Fruit fly (Drosophila melanogaster) whole organism, pupa: ENCODE data around the gene CG10324.

ENCODE experiments used
- CG10348 ChIP-seq: fragments of 200-800 bp; sonication (Bioruptor generic); IDR thresholded peaks from 2 replicates; pipeline ENCODE4 v1.3.6; 2022; ENCODE audit warnings: missing biosample characterization, missing genetic modification characterization
- CG12605 ChIP-seq: fragments of 200-800 bp; sonication (Bioruptor generic); IDR thresholded peaks from 2 replicates; pipeline ENCODE4 v1.3.6; 2022; ENCODE audit warnings: missing biosample characterization, missing genetic modification characterization
- CG13204 ChIP-seq: fragments of 200-800 bp; sonication (Bioruptor generic); optimal IDR thresholded peaks from 2 replicates; lab custom pipeline; 2018; ENCODE audit warnings: missing biosample characterization, mild to moderate bottlenecking, missing genetic modification characterization, moderate library complexity
- CG14655 ChIP-seq: fragments of 200-800 bp; sonication (Bioruptor generic); optimal IDR thresholded peaks from 3 replicates; lab custom pipeline; 2017; ENCODE audit warnings: mild to moderate bottlenecking, missing biosample characterization, missing genetic modification reagents, missing genetic modification characterization
- CG15710 ChIP-seq: fragments of 200-800 bp; sonication (Bioruptor generic); optimal IDR thresholded peaks from 2 replicates; lab custom pipeline; 2018; ENCODE audit warnings: missing biosample characterization, mild to moderate bottlenecking, missing genetic modification characterization, moderate library complexity
- CG17806 ChIP-seq: fragments of 200-800 bp; sonication (Bioruptor generic); optimal IDR thresholded peaks from 2 replicates; lab custom pipeline; 2018; ENCODE audit warnings: missing biosample characterization, mild to moderate bottlenecking, missing genetic modification characterization, moderate library complexity
- CG32121 ChIP-seq: fragments of 200-800 bp; sonication (Bioruptor generic); IDR thresholded peaks from 2 replicates; pipeline ENCODE4 v1.3.6; 2022; ENCODE audit warnings: missing biosample characterization, missing genetic modification characterization
- CG34367 ChIP-seq: fragments of 200-800 bp; sonication (Bioruptor generic); optimal IDR thresholded peaks from 2 replicates; lab custom pipeline; 2018; ENCODE audit warnings: missing biosample characterization, mild to moderate bottlenecking, missing genetic modification characterization
- CG4496 ChIP-seq: fragments of 200-800 bp; sonication (Bioruptor generic); IDR thresholded peaks from 3 replicates; pipeline ENCODE4 v1.3.6; 2022; ENCODE audit warnings: missing biosample characterization, missing genetic modification characterization
- CG8159 ChIP-seq: fragments of 200-800 bp; sonication (Bioruptor generic); optimal IDR thresholded peaks from 3 replicates; lab custom pipeline; 2018; ENCODE audit warnings: missing biosample characterization, mild to moderate bottlenecking, missing genetic modification characterization, moderate library complexity
- CG8301 ChIP-seq: fragments of 200-800 bp; sonication (Bioruptor generic); optimal IDR thresholded peaks from 2 replicates; lab custom pipeline; 2018; ENCODE audit warnings: missing biosample characterization, mild to moderate bottlenecking, missing genetic modification characterization
- CG9948 ChIP-seq: fragments of 200-800 bp; sonication (Bioruptor generic); optimal IDR thresholded peaks from 2 replicates; lab custom pipeline; 2018; ENCODE audit warnings: missing biosample characterization, mild to moderate bottlenecking, missing genetic modification characterization, moderate library complexity
- D1 ChIP-seq: fragments of 200-800 bp; sonication (Bioruptor generic); optimal IDR thresholded peaks from 2 replicates; lab custom pipeline; 2018; ENCODE audit warnings: missing biosample characterization, mild to moderate bottlenecking, missing genetic modification characterization, moderate library complexity
- EcR ChIP-seq: fragments of 200-800 bp; sonication (Bioruptor generic); optimal IDR thresholded peaks from 3 replicates; lab custom pipeline; 2019; ENCODE audit warnings: missing biosample characterization, missing genetic modification characterization, mild to moderate bottlenecking, moderate library complexity, missing genetic modification reagents
- Ets98B ChIP-seq: fragments of 200-800 bp; sonication (Bioruptor generic); IDR thresholded peaks from 2 replicates; pipeline ENCODE4 v1.3.6; 2022; ENCODE audit warnings: missing biosample characterization, missing genetic modification characterization
- Pif1A ChIP-seq: fragments of 200-800 bp; sonication (Bioruptor generic); optimal IDR thresholded peaks from 3 replicates; lab custom pipeline; 2016; ENCODE audit warnings: missing biosample characterization, missing genetic modification characterization
- Pif1B ChIP-seq: fragments of 200-800 bp; sonication (Bioruptor generic); optimal IDR thresholded peaks from 3 replicates; lab custom pipeline; 2016; ENCODE audit warnings: missing biosample characterization, missing genetic modification characterization
- Snoo ChIP-seq: fragments of 200-800 bp; sonication (Bioruptor generic); optimal IDR thresholded peaks from 3 replicates; lab custom pipeline; 2017; ENCODE audit warnings: missing biosample characterization, mild to moderate bottlenecking, missing genetic modification characterization, inconsistent platforms
- fd96Ca ChIP-seq: fragments of 200-800 bp; sonication (Bioruptor generic); IDR thresholded peaks from 3 replicates; pipeline ENCODE4 v1.3.6; 2022; ENCODE audit warnings: missing biosample characterization, missing genetic modification characterization
- gl ChIP-seq: fragments of 200-800 bp; sonication (Bioruptor generic); optimal IDR thresholded peaks from 2 replicates; lab custom pipeline; 2018; ENCODE audit warnings: missing biosample characterization, mild to moderate bottlenecking, missing genetic modification characterization
- rn ChIP-seq: fragments of 200-800 bp; sonication (Bioruptor generic); IDR thresholded peaks from 2 replicates; pipeline ENCODE4 v1.3.6; 2022; ENCODE audit warnings: missing biosample characterization, missing genetic modification characterization

Gene CG10324

dm6 chr3R:16646952-16647715 lies at the start of gene CG10324, which contains the start of gene CCT3:
Gene CG10324 (minus strand): TSS chr3R:16647004.
Gene CCT3 (plus strand): TSS chr3R:16647605.
- TF ChIP-seq gl (tag; lab: Kevin White, UChicago) (no peak), CG9948 (tag; lab: Kevin White, UChicago) (peak; percentile 64), CG34367 (tag; lab: Kevin White, UChicago) (peak; percentile 54), CG15710 (peak; percentile 67), CG10348 (GFP tag; lab: Robert Waterston, UW) (no peak), CG8301 (tag; lab: Kevin White, UChicago) (no peak), CG12605 (GFP tag; lab: Robert Waterston, UW) (no peak; the same call in 1 of the 2 replicates), CG4496 (GFP tag; lab: Robert Waterston, UW) (peak; percentile 77; the same call in 2 of the 3 replicates), Snoo (tag; lab: Kevin White, UChicago) (peak; percentile 37), CG8159 (tag; lab: Kevin White, UChicago) (no peak), CG13204 (no peak), Ets98B (GFP tag; lab: Robert Waterston, UW) (peak; percentile 63; the same call in 1 of the 2 replicates), Pif1B (GFP tag; lab: Kevin White, UChicago) (no peak), fd96Ca (no peak), CG17806 (tag; lab: Kevin White, UChicago) (peak; percentile 42), CG32121 (GFP tag; lab: Robert Waterston, UW) (peak; percentile 59; the same call in 1 of the 2 replicates), rn (GFP tag; lab: Robert Waterston, UW) (no peak), CG14655 (GFP tag; lab: Kevin White, UChicago) (no peak), D1 (tag; lab: Kevin White, UChicago) (no peak), EcR (GFP tag; lab: Kevin White, UChicago) (no peak), Pif1A (GFP tag; lab: Kevin White, UChicago) (no peak)

dm6 chr3R:16682901-16683300 lies 36.1 kb upstream of the CG10324 start:
- no peak for TF ChIP-seq CG15710
- no peak for TF ChIP-seq fd96Ca
- TF ChIP-seq CG14655 (GFP tag; lab: Kevin White, UChicago) = no peak
- no peak for TF ChIP-seq D1 (tag; lab: Kevin White, UChicago)
- no peak for TF ChIP-seq CG17806 (tag; lab: Kevin White, UChicago)
- no peak for TF ChIP-seq CG8159 (tag; lab: Kevin White, UChicago)
- no peak for TF ChIP-seq CG13204
- no peak for TF ChIP-seq CG12605 (GFP tag; lab: Robert Waterston, UW)
- TF ChIP-seq CG4496 (GFP tag; lab: Robert Waterston, UW) = no peak
- TF ChIP-seq EcR (GFP tag; lab: Kevin White, UChicago) = no peak
- TF ChIP-seq gl (tag; lab: Kevin White, UChicago) = no peak
- no peak for TF ChIP-seq CG9948 (tag; lab: Kevin White, UChicago)
- TF ChIP-seq Pif1A (GFP tag; lab: Kevin White, UChicago) = no peak
- TF ChIP-seq CG32121 (GFP tag; lab: Robert Waterston, UW) = no peak
- no peak for TF ChIP-seq rn (GFP tag; lab: Robert Waterston, UW)
- TF ChIP-seq Pif1B (GFP tag; lab: Kevin White, UChicago) = no peak
- no peak for TF ChIP-seq CG10348 (GFP tag; lab: Robert Waterston, UW)
- TF ChIP-seq CG34367 (tag; lab: Kevin White, UChicago) = no peak

- TF ChIP-seq CG12605 (GFP tag; lab: Robert Waterston, UW) = no peak
- no peak for TF ChIP-seq CG32121 (GFP tag; lab: Robert Waterston, UW)
- TF ChIP-seq, all 21 proteins: peak for 0
Observed at dm6 chr3R:16677934-16678333, 31.1 kb upstream of the CG10324 start.

dm6 chr3R:16676518-16676917 lies 29.7 kb upstream of the CG10324 start:
- TF ChIP-seq CG8159 (tag; lab: Kevin White, UChicago) (peak; percentile 33), CG9948 (tag; lab: Kevin White, UChicago) (peak; percentile 0), fd96Ca (0 out of 3 replicates have a peak, but pooled peaks have one; percentile 36), CG8301 (tag; lab: Kevin White, UChicago) (peak; percentile 20), CG14655 (GFP tag; lab: Kevin White, UChicago) (peak; percentile 19), CG12605 (GFP tag; lab: Robert Waterston, UW) (no peak)

DNA sequence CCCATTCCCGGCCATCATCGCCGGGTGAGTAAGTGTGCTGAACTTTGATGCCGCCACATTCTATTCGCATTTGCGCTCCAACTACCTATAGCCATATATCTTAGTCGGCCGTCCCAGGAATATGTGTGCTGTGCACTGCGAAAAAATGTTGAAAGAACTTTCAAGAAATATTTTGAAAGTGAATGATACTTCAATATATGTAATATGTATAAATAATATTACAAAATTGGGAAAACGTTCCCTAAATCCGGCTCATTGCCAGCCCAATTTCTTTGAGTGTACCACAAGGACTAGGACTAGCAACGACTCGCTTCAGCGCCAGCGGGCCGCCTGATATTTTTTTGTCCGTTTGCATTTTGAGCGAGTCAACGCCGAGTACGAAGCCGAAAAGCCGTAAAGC lies 26.4 kb upstream of the CG10324 start:
- TF ChIP-seq CG10348 (GFP tag; lab: Robert Waterston, UW) = no peak
- TF ChIP-seq CG14655 (GFP tag; lab: Kevin White, UChicago) = peak; percentile 22
- TF ChIP-seq Pif1A (GFP tag; lab: Kevin White, UChicago) = no peak
- TF ChIP-seq rn (GFP tag; lab: Robert Waterston, UW) = no peak
- no peak for TF ChIP-seq Pif1B (GFP tag; lab: Kevin White, UChicago)

DNA sequence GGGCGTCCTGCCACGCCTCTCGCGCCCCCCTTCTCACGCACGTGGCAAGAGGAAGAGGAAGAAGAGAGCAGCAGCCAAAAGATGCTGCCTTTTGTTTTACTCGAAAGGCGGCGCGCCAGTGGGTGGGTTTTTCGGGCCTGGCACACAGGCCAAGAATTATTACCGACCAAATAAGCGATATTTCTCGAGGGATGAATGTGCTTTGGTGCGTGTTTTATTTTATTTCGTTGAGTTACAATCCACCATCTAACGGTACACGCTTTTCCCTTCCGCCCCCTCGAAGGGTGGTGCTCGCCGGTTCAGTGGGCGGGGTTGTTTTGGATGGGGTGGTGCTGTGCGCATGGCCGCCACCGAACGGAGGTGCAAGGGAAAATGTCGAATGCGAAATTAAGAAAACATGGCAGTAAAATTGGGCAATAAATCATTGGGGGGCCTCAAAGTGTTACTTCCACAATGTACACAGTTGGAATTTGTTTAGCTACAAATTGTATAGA lies 25.5 kb upstream of the CG10324 start:
- TF ChIP-seq EcR (GFP tag; lab: Kevin White, UChicago) (no peak), Snoo (tag; lab: Kevin White, UChicago) (no peak), Ets98B (GFP tag; lab: Robert Waterston, UW) (no peak), CG14655 (GFP tag; lab: Kevin White, UChicago) (no peak), CG32121 (GFP tag; lab: Robert Waterston, UW) (no peak), CG17806 (tag; lab: Kevin White, UChicago) (no peak), gl (tag; lab: Kevin White, UChicago) (no peak), Pif1A (GFP tag; lab: Kevin White, UChicago) (no peak), CG8159 (tag; lab: Kevin White, UChicago) (no peak), CG15710 (no peak), CG9948 (tag; lab: Kevin White, UChicago) (no peak), CG4496 (GFP tag; lab: Robert Waterston, UW) (no peak), rn (GFP tag; lab: Robert Waterston, UW) (no peak), CG10348 (GFP tag; lab: Robert Waterston, UW) (no peak)
